Worm (Caenorhabditis elegans) whole organism, L4 larva: Measurements from ENCODE around the gene phy-2.
A peak's percentile ranks its signal among the peaks of the same experiment; 100 is the strongest.

ENCODE experiments used
- F44E2.7 ChIP-seq: fragments of 200-800 bp; sonication (Bioruptor generic); IDR thresholded peaks from 2 replicates; pipeline ENCODE4 v2.1.2; 2022; ENCODE audit warnings: missing genetic modification characterization, missing compliant biosample characterization
- F49E8.2 ChIP-seq: sonication (generic microtip); optimal IDR thresholded peaks from 2 replicates; lab custom pipeline; 2016; ENCODE audit warnings: missing compliant biosample characterization, mild to moderate bottlenecking, missing genetic modification characterization, borderline replicate concordance
- T20F7.1 ChIP-seq: fragments of 200-800 bp; sonication (Bioruptor generic); optimal IDR thresholded peaks from 2 replicates; lab custom pipeline; 2018; ENCODE audit warnings: mild to moderate bottlenecking, missing genetic modification characterization, missing compliant biosample characterization
- Y75B8A.6 ChIP-seq: fragments of 200-800 bp; sonication (Bioruptor generic); IDR thresholded peaks from 2 replicates; pipeline ENCODE4 v1.3.6; 2022; ENCODE audit warnings: missing genetic modification reagents, missing genetic modification characterization, missing compliant biosample characterization
- ZK546.5 ChIP-seq, 2 experiments: sonication (generic microtip); optimal IDR thresholded peaks; 2 replicates each; lab custom pipeline; 2017; ENCODE audit warnings: missing biosample characterization in 2 of 2, missing genetic modification characterization in 2 of 2
- ama-1 ChIP-seq: fragments of 150-350 bp; optimal IDR thresholded peaks from 2 replicates; lab custom pipeline; 2014; ENCODE audit warnings: inconsistent platforms, mixed read lengths
- arid-1 ChIP-seq: fragments of 200-800 bp; sonication (Bioruptor generic); conservative IDR thresholded peaks from 2 replicates; pipeline ENCODE4 v1.3.6; 2022; ENCODE audit warnings: missing genetic modification reagents, missing genetic modification characterization, missing compliant biosample characterization
- ceh-28 ChIP-seq: fragments of 150-350 bp; optimal IDR thresholded peaks from 2 replicates; lab custom pipeline; 2014; ENCODE audit warnings: missing biosample characterization, missing genetic modification reagents, missing genetic modification characterization
- ceh-32 ChIP-seq: sonication (generic microtip); optimal IDR thresholded peaks from 2 replicates; lab custom pipeline; 2016; ENCODE audit warnings: mild to moderate bottlenecking, missing genetic modification characterization, missing compliant biosample characterization; ENCODE audit not compliant: poor library complexity
- ceh-62 ChIP-seq: sonication (generic microtip); optimal IDR thresholded peaks from 2 replicates; lab custom pipeline; 2017; ENCODE audit warnings: missing biosample characterization, missing genetic modification characterization
- ces-1 ChIP-seq: fragments of 150-350 bp; sonication (generic microtip); optimal IDR thresholded peaks from 4 replicates; lab custom pipeline; 2014; ENCODE audit warnings: missing biosample characterization, missing genetic modification reagents, missing genetic modification characterization
- daf-12 ChIP-seq: fragments of 150-350 bp; optimal IDR thresholded peaks from 2 replicates; lab custom pipeline; 2014; ENCODE audit warnings: missing biosample characterization, missing genetic modification reagents, missing genetic modification characterization
- dmd-6 ChIP-seq: fragments of 200-800 bp; sonication (Bioruptor generic); IDR thresholded peaks from 2 replicates; pipeline ENCODE4 v1.3.6; 2022; ENCODE audit warnings: missing genetic modification reagents, missing genetic modification characterization, missing compliant biosample characterization
- dmd-9 ChIP-seq: fragments of 200-800 bp; sonication (Bioruptor generic); IDR thresholded peaks from 2 replicates; pipeline ENCODE4 v1.3.6; 2022; ENCODE audit warnings: missing genetic modification reagents, missing genetic modification characterization, missing compliant biosample characterization
- egl-27 ChIP-seq: sonication (generic microtip); optimal IDR thresholded peaks from 3 replicates; lab custom pipeline; 2017; ENCODE audit warnings: missing biosample characterization, missing genetic modification reagents, missing genetic modification characterization
- egl-43 ChIP-seq: fragments of 200-800 bp; sonication (Bioruptor generic); IDR thresholded peaks from 2 replicates; pipeline ENCODE4 v1.3.6; 2022; ENCODE audit warnings: missing genetic modification reagents, missing genetic modification characterization, missing compliant biosample characterization
- fkh-10 ChIP-seq: fragments of 150-350 bp; optimal IDR thresholded peaks from 2 replicates; lab custom pipeline; 2014; ENCODE audit warnings: missing biosample characterization, missing genetic modification reagents, missing genetic modification characterization
- fos-1 ChIP-seq: fragments of 150-350 bp; optimal IDR thresholded peaks from 2 replicates; lab custom pipeline; 2014; ENCODE audit warnings: missing biosample characterization, missing genetic modification characterization
- hif-1 ChIP-seq, 2 experiments: sonication (generic microtip); optimal IDR thresholded peaks; 2 replicates each; lab custom pipeline; 2016 to 2017; ENCODE audit warnings: missing compliant biosample characterization in 2 of 2, missing genetic modification characterization in 2 of 2, missing genetic modification reagents in 2 of 2, missing genotype in 2 of 2, mild to moderate bottlenecking in 1 of 2
- hlh-11 ChIP-seq: fragments of 200-800 bp; sonication (Bioruptor generic); optimal IDR thresholded peaks from 2 replicates; lab custom pipeline; 2018; ENCODE audit warnings: mild to moderate bottlenecking, missing genetic modification characterization, missing compliant biosample characterization
- hmg-1.1 ChIP-seq: fragments of 200-800 bp; sonication (Bioruptor generic); IDR thresholded peaks from 2 replicates; pipeline ENCODE4 v1.3.6; 2022; ENCODE audit warnings: missing genetic modification reagents, missing genetic modification characterization, missing compliant biosample characterization
- lin-15B ChIP-seq: fragments of 150-350 bp; sonication (generic microtip); optimal IDR thresholded peaks from 3 replicates; lab custom pipeline; 2014; ENCODE audit warnings: missing biosample characterization, missing genetic modification characterization
- lin-29 ChIP-seq: fragments of 200-800 bp; sonication (Bioruptor generic); IDR thresholded peaks from 2 replicates; pipeline ENCODE4 v1.3.6; 2022; ENCODE audit warnings: missing genetic modification reagents, missing genetic modification characterization, missing compliant biosample characterization
- lin-38 ChIP-seq: fragments of 200-800 bp; sonication (Bioruptor generic); IDR thresholded peaks from 2 replicates; pipeline ENCODE4 v1.3.6; 2022; ENCODE audit warnings: missing genetic modification reagents, missing genetic modification characterization, missing compliant biosample characterization
- lsy-2 ChIP-seq, 2 experiments: fragments of 150-350 bp in 1 of 2; sonication (generic microtip) in 1 of 2; optimal IDR thresholded peaks; 2 replicates each; lab custom pipeline; 2014 to 2017; ENCODE audit warnings: missing biosample characterization in 2 of 2, missing genetic modification characterization in 2 of 2
- madf-9 ChIP-seq: fragments of 200-800 bp; sonication (Bioruptor generic); conservative IDR thresholded peaks from 2 replicates; pipeline ENCODE4 v1.3.6; 2022; ENCODE audit warnings: missing genetic modification reagents, missing genetic modification characterization, missing compliant biosample characterization
- mdt-29 ChIP-seq: fragments of 200-800 bp; sonication (Bioruptor generic); IDR thresholded peaks from 2 replicates; pipeline ENCODE4 v1.3.6; 2022; ENCODE audit warnings: missing genetic modification reagents, missing genetic modification characterization, missing compliant biosample characterization
- mxl-3 ChIP-seq: fragments of 200-800 bp; sonication (Bioruptor generic); optimal IDR thresholded peaks from 2 replicates; lab custom pipeline; 2018; ENCODE audit warnings: mild to moderate bottlenecking, missing genetic modification characterization, missing compliant biosample characterization
- nhr-10 ChIP-seq: fragments of 150-350 bp; optimal IDR thresholded peaks from 2 replicates; lab custom pipeline; 2014; ENCODE audit warnings: missing biosample characterization, missing genetic modification characterization
- nhr-237 ChIP-seq: sonication (generic microtip); optimal IDR thresholded peaks from 2 replicates; lab custom pipeline; 2017; ENCODE audit warnings: missing biosample characterization, missing genetic modification characterization
- nhr-25 ChIP-seq: sonication (generic microtip); optimal IDR thresholded peaks from 2 replicates; lab custom pipeline; 2017; ENCODE audit warnings: missing genetic modification characterization, mild to moderate bottlenecking, missing compliant biosample characterization, antibody characterized with exemption, moderate library complexity, borderline replicate concordance; ENCODE audit not compliant: insufficient read depth
- nhr-28 ChIP-seq: fragments of 150-350 bp; optimal IDR thresholded peaks from 2 replicates; lab custom pipeline; 2014; ENCODE audit warnings: missing biosample characterization, missing genetic modification characterization
- nhr-6 ChIP-seq: fragments of 150-350 bp; optimal IDR thresholded peaks from 2 replicates; lab custom pipeline; 2014; ENCODE audit warnings: missing biosample characterization, missing genetic modification characterization
- nhr-77 ChIP-seq: fragments of 150-350 bp; optimal IDR thresholded peaks from 2 replicates; lab custom pipeline; 2014; ENCODE audit warnings: missing biosample characterization, missing genetic modification characterization
- pqm-1 ChIP-seq: sonication (generic microtip); optimal IDR thresholded peaks from 2 replicates; lab custom pipeline; 2017; ENCODE audit warnings: missing biosample characterization, missing genetic modification characterization
- sdz-12 ChIP-seq: fragments of 200-800 bp; sonication (Bioruptor generic); optimal IDR thresholded peaks from 2 replicates; lab custom pipeline; 2018; ENCODE audit warnings: mild to moderate bottlenecking, missing genetic modification characterization, missing compliant biosample characterization
- set-16 ChIP-seq: fragments of 200-800 bp; sonication (Bioruptor generic); IDR thresholded peaks from 2 replicates; pipeline ENCODE4 v1.3.6; 2022; ENCODE audit warnings: missing genetic modification reagents, missing genetic modification characterization, missing compliant biosample characterization
- skn-1 ChIP-seq: fragments of 150-350 bp; optimal IDR thresholded peaks from 2 replicates; lab custom pipeline; 2014; ENCODE audit warnings: missing biosample characterization, missing genetic modification characterization
- snpc-4 ChIP-seq: fragments of 150-350 bp; optimal IDR thresholded peaks from 2 replicates; lab custom pipeline; 2014; ENCODE audit warnings: missing biosample characterization, missing genetic modification characterization
- unc-130 ChIP-seq: sonication (generic microtip); optimal IDR thresholded peaks from 2 replicates; lab custom pipeline; 2016; ENCODE audit warnings: missing genetic modification reagents, missing genetic modification characterization, missing compliant biosample characterization
- unc-62 ChIP-seq, 3 experiments: fragments of 150-350 bp in 1 of 3; sonication (generic microtip); optimal IDR thresholded peaks in 2 of 3; peaks in 1 of 3; 1 replicate in 1 of 3; 2 replicates in 2 of 3; lab custom pipeline; 2014 to 2017; ENCODE audit warnings: missing biosample characterization in 3 of 3, missing genetic modification characterization in 3 of 3, missing genetic modification reagents in 3 of 3, missing genotype in 1 of 3
- vab-7 ChIP-seq: fragments of 200-800 bp; sonication (Bioruptor generic); IDR thresholded peaks from 2 replicates; pipeline ENCODE4 v1.3.6; 2022; ENCODE audit warnings: missing genetic modification reagents, missing genetic modification characterization, missing compliant biosample characterization

Gene phy-2

ce11 chrIV:12215762-12216295, at the start of gene phy-2:
Gene phy-2, minus strand, starts transcription at chrIV:12215987.
- TF ChIP-seq nhr-25 (tag; lab: Kevin White, UChicago) (no peak), vab-7 (GFP tag; lab: Robert Waterston, UW) (no peak), ceh-32 (no peak), T20F7.1 (GFP tag; lab: Kevin White, UChicago) (no peak), hmg-1.1 (no peak), nhr-6 (tag; lab: Kevin White, UChicago) (no peak), skn-1 (no peak), fkh-10 (GFP tag; lab: Kevin White, UChicago) (no peak), unc-62 (GFP tag; optimal IDR thresholded peaks at IDR 0.05 in 1 of 2; lab: Kevin White, UChicago) (peak in 1 of 2 experiments; percentile 89), unc-62 (tag; optimal IDR thresholded peaks at IDR 0.05; lab: Kevin White, UChicago) (no peak), nhr-10 (no peak), unc-130 (no peak), fos-1 (no peak), F44E2.7 (GFP tag; lab: Robert Waterston, UW) (no peak), egl-43 (GFP tag; lab: Robert Waterston, UW) (peak; percentile 60; the same call in 1 of the 2 replicates), lsy-2 (tag; optimal IDR thresholded peaks at IDR 0.05; lab: Kevin White, UChicago) (no peak), ceh-28 (tag; lab: Kevin White, UChicago) (no peak), daf-12 (tag; lab: Kevin White, UChicago) (no peak), lin-38 (GFP tag; lab: Robert Waterston, UW) (no peak), lin-29 (GFP tag; lab: Robert Waterston, UW) (no peak), ama-1 (lab: Kevin White, UChicago) (peak; percentile 5), set-16 (no peak), dmd-9 (GFP tag; lab: Robert Waterston, UW) (no peak), ZK546.5 (tag; optimal IDR thresholded peaks at IDR 0.05; lab: Kevin White, UChicago) (no peak), ceh-62 (tag; lab: Kevin White, UChicago) (no peak), lin-15B (no peak), Y75B8A.6 (GFP tag; lab: Robert Waterston, UW) (no peak), nhr-237 (tag; lab: Kevin White, UChicago) (no peak), mxl-3 (no peak), arid-1 (GFP tag; lab: Robert Waterston, UW) (no peak), mdt-29 (GFP tag; lab: Robert Waterston, UW) (no peak), pqm-1 (tag; lab: Kevin White, UChicago) (no peak), nhr-28 (tag; lab: Kevin White, UChicago) (no peak), egl-27 (no peak), hif-1 (tag; optimal IDR thresholded peaks at IDR 0.05; lab: Kevin White, UChicago) (peak in 1 of 2 experiments; percentile 9), dmd-6 (GFP tag; lab: Robert Waterston, UW) (no peak), hlh-11 (tag; lab: Kevin White, UChicago) (peak; percentile 42), F49E8.2 (tag; lab: Kevin White, UChicago) (no peak), nhr-77 (tag; lab: Kevin White, UChicago) (no peak), snpc-4 (tag; lab: Kevin White, UChicago) (no peak), ces-1 (GFP tag; lab: Kevin White, UChicago) (no peak), sdz-12 (GFP tag; lab: Kevin White, UChicago) (no peak), madf-9 (GFP tag; lab: Robert Waterston, UW) (no peak)
